Fruit fly (Drosophila melanogaster): ENCODE data around the gene drn.

DNA sequence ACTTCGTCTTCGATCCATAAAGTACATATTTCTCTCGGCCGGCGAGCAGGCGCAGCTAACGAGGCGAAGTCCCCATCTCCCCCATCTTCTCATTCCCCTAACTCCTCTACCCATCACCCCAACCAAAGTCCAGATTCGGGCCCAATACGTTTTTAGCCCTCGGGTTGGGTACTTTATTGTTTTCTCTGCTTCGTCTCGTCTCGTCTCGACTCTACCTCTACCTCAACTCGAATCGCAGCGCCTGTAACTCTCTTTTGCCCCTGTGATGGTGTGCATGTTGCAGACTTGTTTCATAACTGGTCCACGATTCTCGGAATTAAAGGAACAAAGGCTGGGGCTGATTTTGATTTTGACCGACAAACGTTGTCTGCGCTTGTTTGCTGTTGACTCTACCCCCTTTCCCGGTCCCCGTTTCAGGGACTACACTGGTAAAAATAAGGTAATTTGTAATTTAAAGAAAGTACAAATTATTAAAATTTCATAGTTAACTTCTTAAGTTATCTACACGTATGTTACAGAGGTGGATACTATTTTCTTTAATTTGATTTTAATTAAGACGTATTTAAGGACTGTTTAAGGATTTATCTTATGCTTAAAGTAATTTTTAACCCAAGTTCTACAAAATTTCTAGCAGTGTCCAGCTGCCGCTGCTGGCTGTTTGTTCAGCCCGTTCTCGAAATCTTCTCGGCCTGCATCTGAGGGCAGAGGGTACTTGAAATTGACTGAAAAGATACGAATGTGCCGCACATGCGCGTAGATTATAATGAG lies 38.8 kb downstream of the drn start:
- no peak for TF ChIP-seq Sin3A (optimal IDR thresholded peaks at IDR 0.05)
- TF ChIP-seq psq (optimal IDR thresholded peaks at IDR 0.05) = no peak
- no peak for TF ChIP-seq Myc (optimal IDR thresholded peaks at IDR 0.05)
